Fruit fly (Drosophila melanogaster) whole organism, prepupa: ENCODE data around the gene Rbbp5.

Source experiments
- CG8632 ChIP-seq: fragments of 200-800 bp; sonication (Bioruptor generic); optimal IDR thresholded peaks from 3 replicates; lab custom pipeline; 2016; ENCODE audit warnings: missing biosample characterization, missing genetic modification characterization
- Hr38 ChIP-seq: sonication (Bioruptor generic); optimal IDR thresholded peaks from 2 replicates; lab custom pipeline; 2016; ENCODE audit warnings: missing biosample characterization, missing genetic modification characterization

- TF ChIP-seq Hr38 (GFP tag; lab: Kevin White, UChicago) (no peak), CG8632 (GFP tag; lab: Kevin White, UChicago) (no peak)
These were observed 50.9 kb downstream of the Rbbp5 start, which contains the start of gene FRG1 for dm6 chr3L:20296797-20297196.
